Fruit fly (Drosophila melanogaster) whole organism, embryonic: Measurements from ENCODE around the gene 5-HT2B.

Source experiments
- CG13894 ChIP-seq: fragments of 200-800 bp; sonication (Bioruptor generic); optimal IDR thresholded peaks from 3 replicates; lab custom pipeline; 2018; ENCODE audit warnings: missing biosample characterization, mild to moderate bottlenecking, missing genetic modification characterization, moderate library complexity
- CG9797 ChIP-seq: fragments of 200-800 bp; sonication (Bioruptor generic); optimal IDR thresholded peaks from 3 replicates; lab custom pipeline; 2018; ENCODE audit warnings: missing biosample characterization, mild to moderate bottlenecking, missing genetic modification characterization
- CoRest ChIP-seq: fragments of 200-800 bp; sonication (Bioruptor generic); optimal IDR thresholded peaks from 3 replicates; lab custom pipeline; 2018; ENCODE audit warnings: missing biosample characterization, mild to moderate bottlenecking, missing genetic modification characterization, moderate library complexity
- Spps ChIP-seq: fragments of 200-800 bp; sonication (Bioruptor generic); optimal IDR thresholded peaks from 2 replicates; lab custom pipeline; 2018; ENCODE audit warnings: missing biosample characterization, mild to moderate bottlenecking, missing genetic modification characterization
- aop ChIP-seq: fragments of 200-800 bp; sonication (Bioruptor generic); IDR thresholded peaks from 2 replicates; pipeline ENCODE4 v1.3.6; 2022; ENCODE audit warnings: missing biosample characterization, missing genetic modification characterization
- fru ChIP-seq: fragments of >200 bp; optimal IDR thresholded peaks from 2 replicates; lab custom pipeline; 2017
- grau ChIP-seq: fragments of 200-800 bp; optimal IDR thresholded peaks from 3 replicates; lab custom pipeline; 2019; ENCODE audit warnings: missing biosample characterization, mild to moderate bottlenecking, missing genetic modification characterization, moderate library complexity
- usp ChIP-seq: fragments of >200 bp; optimal IDR thresholded peaks from 2 replicates; lab custom pipeline; 2017; ENCODE audit warnings: missing biosample characterization, missing genetic modification characterization
- z ChIP-seq: fragments of 200-800 bp; sonication (Bioruptor generic); IDR thresholded peaks from 3 replicates; pipeline ENCODE4 v1.3.6; 2022; ENCODE audit warnings: missing biosample characterization, missing genetic modification characterization

DNA sequence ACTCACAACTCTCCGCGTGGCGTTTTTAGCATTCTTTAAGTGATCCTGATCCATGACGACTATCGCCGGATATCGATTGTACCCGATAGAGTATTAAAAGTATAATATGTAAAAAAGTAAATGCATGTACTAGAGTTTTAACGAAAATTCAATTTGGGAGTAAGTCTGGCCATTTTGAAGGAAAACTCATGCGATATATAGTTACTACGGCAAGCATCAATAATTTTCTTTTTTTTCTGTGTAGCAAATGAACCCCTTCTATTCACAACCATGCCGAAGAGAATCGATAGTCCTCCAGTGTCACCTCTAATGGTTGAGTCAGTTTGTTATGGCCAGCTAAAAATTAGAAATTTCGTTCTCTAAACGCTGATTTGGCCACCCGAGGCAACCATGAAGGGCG is 74.7 kb downstream of the 5-HT2B start, which contains the start of the genes Sys1 and Dhod:
- peak; percentile 71 for TF ChIP-seq CG13894 (tag; lab: Kevin White, UChicago)
- TF ChIP-seq usp = no peak
- TF ChIP-seq Spps = peak; percentile 15
- TF ChIP-seq z = no peak
- no peak for TF ChIP-seq fru (lab: Kevin White, UChicago)
- TF ChIP-seq CoRest = peak; percentile 50
- TF ChIP-seq aop (GFP tag; lab: Robert Waterston, UW) = no peak
- TF ChIP-seq CG9797 (GFP tag; lab: Kevin White, UChicago) = no peak
- peak; percentile 69 for TF ChIP-seq grau
